Worm (Caenorhabditis elegans) whole organism, L1 larva: ENCODE data around the gene srh-199.

Experiments
- C04F5.9 ChIP-seq: sonication (generic microtip); optimal IDR thresholded peaks from 2 replicates; lab custom pipeline; 2016; ENCODE audit warnings: missing genetic modification characterization, missing compliant biosample characterization
- alr-1 ChIP-seq: fragments of 200-800 bp; sonication (Bioruptor generic); optimal IDR thresholded peaks from 2 replicates; lab custom pipeline; 2018; ENCODE audit warnings: borderline replicate concordance, mild to moderate bottlenecking, missing genetic modification characterization, missing compliant biosample characterization
- aly-2 ChIP-seq: fragments of 150-350 bp; optimal IDR thresholded peaks from 2 replicates; lab custom pipeline; 2014; ENCODE audit warnings: missing biosample characterization, missing genetic modification characterization
- ama-1 ChIP-seq: fragments of 150-350 bp; optimal IDR thresholded peaks from 2 replicates; lab custom pipeline; 2014
- blmp-1 ChIP-seq: fragments of 150-350 bp; optimal IDR thresholded peaks from 2 replicates; lab custom pipeline; 2014; ENCODE audit warnings: missing biosample characterization, missing genetic modification characterization
- ceh-8 ChIP-seq: fragments of 200-800 bp; sonication (Bioruptor generic); optimal IDR thresholded peaks from 2 replicates; lab custom pipeline; 2018; ENCODE audit warnings: mild to moderate bottlenecking, missing genetic modification characterization, moderate library complexity, missing compliant biosample characterization
- ceh-82 ChIP-seq, 3 experiments: fragments of 150-350 bp in 1 of 3; sonication (generic microtip) in 2 of 3; optimal IDR thresholded peaks; 2 replicates each; lab custom pipeline; 2014 to 2017; ENCODE audit warnings: missing biosample characterization in 3 of 3, missing genetic modification characterization in 3 of 3
- ceh-90 ChIP-seq: sonication (generic microtip); optimal IDR thresholded peaks from 2 replicates; lab custom pipeline; 2016; ENCODE audit warnings: missing genetic modification characterization, missing compliant biosample characterization
- ces-1 ChIP-seq: fragments of 150-350 bp; optimal IDR thresholded peaks from 2 replicates; lab custom pipeline; 2014; ENCODE audit warnings: missing biosample characterization, missing genetic modification reagents, missing genetic modification characterization
- dpl-1 ChIP-seq, 3 experiments: fragments of 150-350 bp in 2 of 3; sonication (generic microtip) in 1 of 3; optimal IDR thresholded peaks; 2 replicates each; lab custom pipeline; 2014 to 2017; ENCODE audit warnings: missing biosample characterization in 3 of 3, missing genetic modification characterization in 3 of 3, missing genetic modification reagents in 3 of 3
- dsc-1 ChIP-seq: sonication (generic microtip); optimal IDR thresholded peaks from 2 replicates; lab custom pipeline; 2016; ENCODE audit warnings: mild to moderate bottlenecking, missing genetic modification characterization, missing compliant biosample characterization
- efl-1 ChIP-seq, 4 experiments: fragments of 150-350 bp; optimal IDR thresholded peaks in 3 of 4; peaks in 1 of 4; 1 replicate in 1 of 4; 2 replicates in 3 of 4; lab custom pipeline; 2014; ENCODE audit warnings: missing biosample characterization in 2 of 4, missing genetic modification characterization in 2 of 4, missing genetic modification reagents in 2 of 4
- efl-3 ChIP-seq: fragments of 200-800 bp; sonication (Bioruptor generic); optimal IDR thresholded peaks from 2 replicates; lab custom pipeline; 2018; ENCODE audit warnings: mild to moderate bottlenecking, missing genetic modification characterization, missing compliant biosample characterization
- elt-3 ChIP-seq, 6 experiments: fragments of 150-350 bp in 1 of 6; sonication (generic microtip); optimal IDR thresholded peaks; 2 replicates each; lab custom pipeline; 2017 to 2018; ENCODE audit warnings: missing biosample characterization in 6 of 6, missing genetic modification characterization in 6 of 6, inconsistent platforms in 1 of 6
- ets-5 ChIP-seq: fragments of 200-800 bp; sonication (Bioruptor generic); IDR thresholded peaks from 2 replicates; pipeline ENCODE4 v1.3.6; 2022; ENCODE audit warnings: missing genetic modification characterization, missing compliant biosample characterization
- fkh-4 ChIP-seq: sonication (generic microtip); optimal IDR thresholded peaks from 2 replicates; lab custom pipeline; 2016; ENCODE audit warnings: missing compliant biosample characterization, missing genetic modification characterization, borderline replicate concordance
- hlh-17 ChIP-seq: fragments of 200-800 bp; sonication (Bioruptor generic); optimal IDR thresholded peaks from 2 replicates; lab custom pipeline; 2018; ENCODE audit warnings: missing genetic modification characterization, mild to moderate bottlenecking, missing compliant biosample characterization, moderate library complexity, borderline replicate concordance
- irx-1 ChIP-seq: sonication (generic microtip); optimal IDR thresholded peaks from 2 replicates; lab custom pipeline; 2016; ENCODE audit warnings: missing genetic modification characterization, missing compliant biosample characterization
- isw-1 ChIP-seq: fragments of 200-800 bp; sonication (Bioruptor generic); IDR thresholded peaks from 2 replicates; pipeline ENCODE4 v1.3.6; 2022; ENCODE audit warnings: missing genetic modification characterization, missing compliant biosample characterization
- lin-13 ChIP-seq: fragments of 150-350 bp; optimal IDR thresholded peaks from 2 replicates; lab custom pipeline; 2014; ENCODE audit warnings: missing biosample characterization, missing genetic modification reagents, missing genetic modification characterization
- lin-14 ChIP-seq: fragments of 200-800 bp; sonication (Bioruptor generic); optimal IDR thresholded peaks from 2 replicates; lab custom pipeline; 2018; ENCODE audit warnings: mild to moderate bottlenecking, missing genetic modification characterization, moderate library complexity, missing compliant biosample characterization
- lin-15B ChIP-seq: fragments of 150-350 bp; sonication (generic microtip); optimal IDR thresholded peaks from 3 replicates; lab custom pipeline; 2014; ENCODE audit warnings: missing biosample characterization, missing genetic modification characterization
- lir-3 ChIP-seq: sonication (generic microtip); optimal IDR thresholded peaks from 2 replicates; lab custom pipeline; 2016; ENCODE audit warnings: mild to moderate bottlenecking, missing genetic modification characterization, moderate library complexity, missing compliant biosample characterization; ENCODE audit not compliant: poor library complexity
- mab-9 ChIP-seq: fragments of 200-800 bp; sonication (Bioruptor generic); IDR thresholded peaks from 2 replicates; pipeline ENCODE4 v1.3.6; 2022; ENCODE audit warnings: missing genetic modification reagents, missing genetic modification characterization, missing compliant biosample characterization
- mdl-1 ChIP-seq, 2 experiments: fragments of 150-350 bp; optimal IDR thresholded peaks; 2 replicates each; lab custom pipeline; 2014 to 2017; ENCODE audit warnings: missing biosample characterization in 2 of 2, missing genetic modification characterization in 2 of 2, inconsistent platforms in 1 of 2
- mep-1 ChIP-seq: fragments of 150-350 bp; optimal IDR thresholded peaks from 2 replicates; lab custom pipeline; 2014; ENCODE audit warnings: missing biosample characterization, missing genetic modification characterization
- nhr-11 ChIP-seq: fragments of 150-350 bp; optimal IDR thresholded peaks from 2 replicates; lab custom pipeline; 2014; ENCODE audit warnings: missing biosample characterization, missing genetic modification characterization
- nhr-12 ChIP-seq: sonication (generic microtip); optimal IDR thresholded peaks from 2 replicates; lab custom pipeline; 2017; ENCODE audit warnings: missing biosample characterization, missing genetic modification characterization
- nhr-28 ChIP-seq: fragments of 150-350 bp; optimal IDR thresholded peaks from 2 replicates; lab custom pipeline; 2014; ENCODE audit warnings: missing biosample characterization, missing genetic modification characterization
- nhr-47 ChIP-seq: sonication (generic microtip); optimal IDR thresholded peaks from 2 replicates; lab custom pipeline; 2016; ENCODE audit warnings: mild to moderate bottlenecking, missing genetic modification characterization, moderate library complexity, missing compliant biosample characterization
- nhr-76 ChIP-seq: sonication (generic microtip); optimal IDR thresholded peaks from 2 replicates; lab custom pipeline; 2017; ENCODE audit warnings: missing biosample characterization, missing genetic modification characterization
- nhr-84 ChIP-seq: sonication (generic microtip); optimal IDR thresholded peaks from 2 replicates; lab custom pipeline; 2017; ENCODE audit warnings: missing biosample characterization, missing genetic modification characterization
- nhr-90 ChIP-seq: sonication (generic microtip); optimal IDR thresholded peaks from 2 replicates; lab custom pipeline; 2016; ENCODE audit warnings: mild to moderate bottlenecking, missing genetic modification characterization, missing compliant biosample characterization; ENCODE audit not compliant: poor library complexity
- pax-3 ChIP-seq: fragments of 200-800 bp; sonication (Bioruptor generic); optimal IDR thresholded peaks from 2 replicates; lab custom pipeline; 2018; ENCODE audit warnings: mild to moderate bottlenecking, missing genetic modification characterization, moderate library complexity, missing compliant biosample characterization
- rnt-1 ChIP-seq: sonication (generic microtip); optimal IDR thresholded peaks from 2 replicates; lab custom pipeline; 2016; ENCODE audit warnings: mild to moderate bottlenecking, missing genetic modification characterization, moderate library complexity, missing compliant biosample characterization
- snpc-4 ChIP-seq: fragments of 150-350 bp; optimal IDR thresholded peaks from 2 replicates; lab custom pipeline; 2014; ENCODE audit warnings: missing biosample characterization, missing genetic modification characterization
- sox-4 ChIP-seq: sonication (generic microtip); optimal IDR thresholded peaks from 2 replicates; lab custom pipeline; 2016; ENCODE audit warnings: missing genetic modification characterization, missing compliant biosample characterization
- sptf-1 ChIP-seq: fragments of 150-350 bp; optimal IDR thresholded peaks from 2 replicates; lab custom pipeline; 2014; ENCODE audit warnings: missing biosample characterization, missing genetic modification characterization
- swsn-7 ChIP-seq: sonication (generic microtip); optimal IDR thresholded peaks from 2 replicates; lab custom pipeline; 2016; ENCODE audit warnings: missing genetic modification characterization, missing compliant biosample characterization
- tlp-1 ChIP-seq: fragments of 150-350 bp; optimal IDR thresholded peaks from 2 replicates; lab custom pipeline; 2014; ENCODE audit warnings: missing biosample characterization, missing genetic modification characterization
- unc-130 ChIP-seq: fragments of 150-350 bp; optimal IDR thresholded peaks from 2 replicates; lab custom pipeline; 2017; ENCODE audit warnings: missing biosample characterization, missing genetic modification characterization, inconsistent platforms
- unc-30 ChIP-seq: sonication (generic microtip); optimal IDR thresholded peaks from 2 replicates; lab custom pipeline; 2017; ENCODE audit warnings: missing biosample characterization, missing genetic modification characterization
- unc-62 ChIP-seq: fragments of 150-350 bp; optimal IDR thresholded peaks from 2 replicates; lab custom pipeline; 2014; ENCODE audit warnings: missing biosample characterization, missing genetic modification reagents, missing genetic modification characterization
- unc-98 ChIP-seq: fragments of 200-800 bp; sonication (Bioruptor generic); IDR thresholded peaks from 2 replicates; pipeline ENCODE4 v1.3.6; 2022; ENCODE audit warnings: missing genetic modification characterization, missing compliant biosample characterization
- xbp-1 ChIP-seq: sonication (generic microtip); optimal IDR thresholded peaks from 2 replicates; lab custom pipeline; 2016; ENCODE audit warnings: missing genetic modification characterization, missing compliant biosample characterization
- zag-1 ChIP-seq: fragments of 150-350 bp; optimal IDR thresholded peaks from 2 replicates; lab custom pipeline; 2014; ENCODE audit warnings: missing biosample characterization, missing genetic modification characterization
- zip-4 ChIP-seq: fragments of 200-800 bp; sonication (Bioruptor generic); optimal IDR thresholded peaks from 2 replicates; lab custom pipeline; 2018; ENCODE audit warnings: mild to moderate bottlenecking, missing genetic modification characterization, moderate library complexity, missing compliant biosample characterization
- ztf-11 ChIP-seq, 2 experiments: sonication (generic microtip); optimal IDR thresholded peaks; 2 replicates each; lab custom pipeline; 2016 to 2017; ENCODE audit warnings: missing genetic modification characterization in 2 of 2, missing biosample characterization in 1 of 2, missing compliant biosample characterization in 1 of 2
- ztf-4 ChIP-seq: fragments of 150-350 bp; optimal IDR thresholded peaks from 2 replicates; lab custom pipeline; 2014; ENCODE audit warnings: missing biosample characterization, missing genetic modification characterization

srh-199 gene

DNA sequence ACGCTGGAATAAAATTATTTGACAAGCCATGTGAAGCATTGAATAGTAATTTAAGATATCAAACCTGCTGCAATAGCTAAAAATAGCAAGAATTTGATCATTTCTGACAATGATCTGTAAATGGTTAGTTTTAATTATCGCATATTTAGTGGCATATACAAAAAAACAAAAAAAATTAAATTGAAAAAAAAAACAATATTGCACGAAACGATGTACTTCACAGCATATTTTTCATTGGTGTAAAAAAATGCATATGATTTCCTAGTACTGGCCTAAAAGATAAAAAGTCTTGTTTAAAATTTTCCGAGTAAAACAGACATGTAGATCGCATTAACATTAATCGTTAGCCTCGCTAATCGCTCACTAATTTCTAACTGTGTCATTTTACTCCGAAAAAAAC lies 2.3 kb downstream of the srh-199 start, which contains the start of gene ZK697.8:
ZK697.8 (minus strand) TSS at position 101 of the 400 bp plus-strand sequence.
- no peak for TF ChIP-seq swsn-7
- no peak for TF ChIP-seq efl-3 (GFP tag; lab: Kevin White, UChicago)
- TF ChIP-seq lir-3 (tag; lab: Kevin White, UChicago): no peak
- no peak for TF ChIP-seq isw-1
- no peak for TF ChIP-seq unc-30

DNA sequence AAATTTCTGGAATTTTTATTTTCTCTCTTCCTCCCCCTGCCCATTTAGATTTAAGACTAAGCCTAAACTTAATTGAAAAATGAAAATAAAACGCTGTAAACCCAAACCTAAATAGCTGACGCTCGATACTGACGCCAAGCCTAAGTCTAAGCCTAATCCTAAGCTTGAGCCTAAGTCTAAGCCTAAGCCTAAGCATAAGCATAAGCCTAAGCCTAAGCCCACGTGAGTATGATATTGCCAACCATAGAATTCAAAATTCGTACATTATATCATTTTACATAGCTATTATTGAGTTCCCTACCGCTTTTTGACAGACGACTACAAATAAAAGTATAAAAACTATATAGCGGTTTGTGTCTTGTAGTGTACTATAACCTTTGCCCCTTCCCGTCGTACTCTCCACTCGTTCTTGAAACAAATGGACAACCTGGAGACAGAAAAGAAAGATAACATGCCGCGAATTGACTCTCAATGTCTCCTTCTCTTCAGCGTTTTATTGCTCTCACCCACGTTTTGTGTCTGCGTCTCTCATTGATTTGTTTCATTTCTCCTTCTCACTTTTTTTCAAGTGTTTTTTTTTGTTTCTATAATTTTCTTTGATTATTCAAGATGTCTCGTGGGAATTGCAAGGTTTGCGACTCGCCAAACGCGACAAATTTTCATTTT lies 8.0 kb downstream of the srh-199 start, which contains the start of gene nhr-256:
nhr-256 (plus strand) TSS at position 567 of the 666 bp plus-strand sequence.
- no peak for TF ChIP-seq ztf-11 (tag; optimal IDR thresholded peaks at IDR 0.05; lab: Kevin White, UChicago)
- TF ChIP-seq nhr-84 (tag; lab: Kevin White, UChicago): no peak
- no peak for TF ChIP-seq sox-4 (tag; lab: Kevin White, UChicago)
- no peak for TF ChIP-seq nhr-76 (tag; lab: Kevin White, UChicago)
- peak; percentile 29 for TF ChIP-seq nhr-12 (tag; lab: Kevin White, UChicago)
- TF ChIP-seq aly-2 (tag; lab: Kevin White, UChicago): no peak
- TF ChIP-seq zip-4: no peak
- TF ChIP-seq dsc-1: peak; percentile 40
- TF ChIP-seq dpl-1 (GFP tag; optimal IDR thresholded peaks at IDR 0.05; lab: Kevin White, UChicago): peak; percentile 40 to 55 (median 48)
- TF ChIP-seq unc-130 (tag; lab: Kevin White, UChicago): no peak
- peak; percentile 50 for TF ChIP-seq nhr-28 (tag; lab: Kevin White, UChicago)
- peak; percentile 72 to 82 for TF ChIP-seq efl-1 (optimal IDR thresholded peaks at IDR 0.05; lab: Kevin White, UChicago)
- peak; percentile 43 to 64 for TF ChIP-seq efl-1 (GFP tag; optimal IDR thresholded peaks at IDR 0.05 in 1 of 2; lab: Kevin White, UChicago)
- TF ChIP-seq irx-1 (tag; lab: Kevin White, UChicago): peak; percentile 33
- TF ChIP-seq alr-1 (tag; lab: Kevin White, UChicago): no peak
- TF ChIP-seq unc-62 (GFP tag; lab: Kevin White, UChicago): no peak
- peak; percentile 92 for TF ChIP-seq blmp-1 (tag; lab: Kevin White, UChicago)
- TF ChIP-seq unc-98 (GFP tag; lab: Robert Waterston, UW): no peak
- peak; percentile 60 for TF ChIP-seq rnt-1
- no peak for TF ChIP-seq lin-15B (tag; lab: Kevin White, UChicago)
- peak; percentile 68 for TF ChIP-seq nhr-90 (tag; lab: Kevin White, UChicago)
- TF ChIP-seq lir-3 (tag; lab: Kevin White, UChicago): peak; percentile 32
- TF ChIP-seq isw-1: no peak
- TF ChIP-seq xbp-1: peak; percentile 27
- TF ChIP-seq hlh-17 (GFP tag; lab: Kevin White, UChicago): no peak
- no peak for TF ChIP-seq ztf-4
- TF ChIP-seq ces-1: no peak
- no peak for TF ChIP-seq ama-1 (lab: Kevin White, UChicago)
- no peak for TF ChIP-seq lin-14 (GFP tag; lab: Kevin White, UChicago)
- TF ChIP-seq pax-3: no peak
- TF ChIP-seq tlp-1 (tag; lab: Kevin White, UChicago): no peak
- peak; percentile 61 for TF ChIP-seq mep-1 (tag; lab: Kevin White, UChicago)
- TF ChIP-seq mdl-1 (tag; optimal IDR thresholded peaks at IDR 0.05; lab: Kevin White, UChicago): peak in 1 of 2 experiments; percentile 71
- TF ChIP-seq fkh-4 (tag; lab: Kevin White, UChicago): no peak
- no peak for TF ChIP-seq ceh-8 (GFP tag; lab: Kevin White, UChicago)
- no peak for TF ChIP-seq C04F5.9
- peak; percentile 2 to 34 (median 13) for TF ChIP-seq ceh-82 (tag; optimal IDR thresholded peaks at IDR 0.05; lab: Kevin White, UChicago)
- no peak for TF ChIP-seq efl-3 (GFP tag; lab: Kevin White, UChicago)
- peak; percentile 62 for TF ChIP-seq nhr-47 (tag; lab: Kevin White, UChicago)
- no peak for TF ChIP-seq sptf-1 (tag; lab: Kevin White, UChicago)
- TF ChIP-seq snpc-4 (tag; lab: Kevin White, UChicago): peak; percentile 52
- no peak for TF ChIP-seq ets-5
- no peak for TF ChIP-seq lin-13
- TF ChIP-seq zag-1 (tag; lab: Kevin White, UChicago): no peak
- no peak for TF ChIP-seq unc-30
- peak in 3 of 6 experiments; percentile 22 to 57 (median 56) for TF ChIP-seq elt-3 (tag; optimal IDR thresholded peaks at IDR 0.05; lab: Kevin White, UChicago)
- TF ChIP-seq ceh-90 (tag; lab: Kevin White, UChicago): no peak
- TF ChIP-seq nhr-11 (tag; lab: Kevin White, UChicago): peak; percentile 35
- TF ChIP-seq mab-9 (GFP tag; lab: Robert Waterston, UW): no peak
